Worm (Caenorhabditis elegans) whole organism, early embryonic: ENCODE results near the gene F46B3.8.

Source experiments
- B0310.2 ChIP-seq: sonication (generic microtip); optimal IDR thresholded peaks from 2 replicates; lab custom pipeline; 2016; ENCODE audit warnings: mild to moderate bottlenecking, missing genetic modification characterization, missing compliant biosample characterization
- aly-1 ChIP-seq: sonication (generic microtip); optimal IDR thresholded peaks from 2 replicates; lab custom pipeline; 2016; ENCODE audit warnings: missing genetic modification characterization, missing compliant biosample characterization
- flt-1 ChIP-seq: fragments of 200-800 bp; sonication (Bioruptor generic); IDR thresholded peaks from 2 replicates; pipeline ENCODE4 v1.3.6; 2022; ENCODE audit warnings: missing genetic modification characterization, missing compliant biosample characterization
- tbx-37 ChIP-seq: fragments of 200-800 bp; sonication (Bioruptor generic); conservative IDR thresholded peaks from 2 replicates; pipeline ENCODE4 v1.3.6; 2022; ENCODE audit warnings: missing genetic modification reagents, missing genetic modification characterization, missing compliant biosample characterization

ce11 chrV:20663736-20664135 lies 40.8 kb upstream of the F46B3.8 start:
- TF ChIP-seq tbx-37 (GFP tag; lab: Robert Waterston, UW) (no peak), aly-1 (tag; lab: Kevin White, UChicago) (no peak), flt-1 (GFP tag; lab: Robert Waterston, UW) (no peak), B0310.2 (tag; lab: Kevin White, UChicago) (no peak)
